Fruit fly (Drosophila melanogaster): Measurements from ENCODE around the gene CG33764.

The CG33764 gene

dm6 chr3L:4288591-4289056 is 21.3 kb upstream of the CG33764 start, which contains the start of gene Hexo1 (continued):
- peak; percentile 31 for TF ChIP-seq CG18262 (tag; optimal IDR thresholded peaks at IDR 0.05)
- peak; percentile 35 for TF ChIP-seq nmo (GFP tag; optimal IDR thresholded peaks at IDR 0.05)
- TF ChIP-seq Sox102F (GFP tag; optimal IDR thresholded peaks at IDR 0.05): peak; percentile 33
- peak; percentile 80 for TF ChIP-seq sug (tag; optimal IDR thresholded peaks at IDR 0.05)
- TF ChIP-seq CG16813 (GFP tag; IDR thresholded peaks at IDR 0.05; ENCODE audit: partially characterized antibody): no peak
- TF ChIP-seq fd102C (GFP tag; optimal IDR thresholded peaks at IDR 0.05): no peak
- TF ChIP-seq wdn (GFP tag; IDR thresholded peaks at IDR 0.05): 0 out of 2 replicates have a peak, but pooled peaks have one; percentile 33
- TF ChIP-seq Bteb2 (GFP tag; optimal IDR thresholded peaks at IDR 0.05): no peak
- TF ChIP-seq CG7987 (GFP tag; optimal IDR thresholded peaks at IDR 0.05): no peak
- no peak for TF ChIP-seq cato (GFP tag; optimal IDR thresholded peaks at IDR 0.05; ENCODE audit: borderline replicate concordance)
- TF ChIP-seq bab2 (GFP tag; optimal IDR thresholded peaks at IDR 0.05): peak; percentile 13
- peak; percentile 2 for TF ChIP-seq CG4854 (GFP tag; optimal IDR thresholded peaks at IDR 0.05)
- peak; percentile 37; the same call in 1 of the 2 replicates for TF ChIP-seq GATAe (GFP tag; conservative IDR thresholded peaks at IDR 0.05)
- TF ChIP-seq org-1 (GFP tag; optimal IDR thresholded peaks at IDR 0.05): no peak
- TF ChIP-seq CG17385 (GFP tag; optimal IDR thresholded peaks at IDR 0.05): peak; percentile 36
- TF ChIP-seq CG31388 (GFP tag; optimal IDR thresholded peaks at IDR 0.05): no peak
- peak; percentile 20; the same call in 1 of the 3 replicates for TF ChIP-seq Dbx (GFP tag; IDR thresholded peaks at IDR 0.05)
- TF ChIP-seq phol (tag; optimal IDR thresholded peaks at IDR 0.05): peak; percentile 10
- peak; percentile 79 for TF ChIP-seq row (GFP tag; IDR thresholded peaks at IDR 0.05)
- TF ChIP-seq CG13894 (tag; optimal IDR thresholded peaks at IDR 0.05): no peak
- TF ChIP-seq pan (optimal IDR thresholded peaks at IDR 0.05): no peak
- peak in 1 of 2 experiments; percentile 36 for TF ChIP-seq pan (GFP tag; optimal IDR thresholded peaks at IDR 0.05 in 1 of 2, IDR thresholded peaks at IDR 0.05 in 1 of 2)
- TF ChIP-seq bsh (GFP tag; optimal IDR thresholded peaks at IDR 0.05): peak; percentile 35 to 58
- TF ChIP-seq HmgZ (tag; optimal IDR thresholded peaks at IDR 0.05): peak; percentile 55
- peak; percentile 56; the same call in 1 of the 3 replicates for TF ChIP-seq ci (GFP tag; IDR thresholded peaks at IDR 0.05)
- no peak for TF ChIP-seq CoRest (tag; optimal IDR thresholded peaks at IDR 0.05)
- peak; percentile 50; the same call in 2 of the 3 replicates for TF ChIP-seq dysf (GFP tag; IDR thresholded peaks at IDR 0.05)
- peak; percentile 15 for TF ChIP-seq mam (GFP tag; optimal IDR thresholded peaks at IDR 0.05)
- TF ChIP-seq unpg (GFP tag; optimal IDR thresholded peaks at IDR 0.05): peak; percentile 36
- no peak for TF ChIP-seq slp2 (GFP tag; optimal IDR thresholded peaks at IDR 0.05)
- no peak for TF ChIP-seq oc (tag; optimal IDR thresholded peaks at IDR 0.05)

dm6 chr3L:4286784-4287183 is 19.5 kb upstream of the CG33764 start, which contains the start of gene TfIIEbeta:
TfIIEbeta (plus strand) TSS chr3L:4287038.
- no peak for TF ChIP-seq CG31224 (GFP tag; IDR thresholded peaks at IDR 0.05)
- TF ChIP-seq lilli (GFP tag; optimal IDR thresholded peaks at IDR 0.05): peak; percentile 13
- TF ChIP-seq eyg (GFP tag; optimal IDR thresholded peaks at IDR 0.05): no peak
- no peak for TF ChIP-seq CG7745 (tag; optimal IDR thresholded peaks at IDR 0.05)
- TF ChIP-seq YL-1 (GFP tag; optimal IDR thresholded peaks at IDR 0.05): peak; percentile 61
- peak; percentile 2 for TF ChIP-seq caup (GFP tag; optimal IDR thresholded peaks at IDR 0.05; ENCODE audit: severe bottlenecking)
- TF ChIP-seq CG31365 (tag; optimal IDR thresholded peaks at IDR 0.05): no peak
- TF ChIP-seq CG32532 (GFP tag; IDR thresholded peaks at IDR 0.05): peak; percentile 63
- no peak for TF ChIP-seq CG31388 (GFP tag; optimal IDR thresholded peaks at IDR 0.05)
- TF ChIP-seq H15 (GFP tag; IDR thresholded peaks at IDR 0.05): no peak
- peak; percentile 44; the same call in 2 of the 3 replicates for TF ChIP-seq ci (GFP tag; IDR thresholded peaks at IDR 0.05)
- TF ChIP-seq CG34224 (GFP tag; IDR thresholded peaks at IDR 0.05; ENCODE audit: partially characterized antibody): no peak
- TF ChIP-seq CG2116 (GFP tag; optimal IDR thresholded peaks at IDR 0.05): peak; percentile 16
- peak; percentile 28 for TF ChIP-seq az2 (GFP tag; optimal IDR thresholded peaks at IDR 0.05)
- TF ChIP-seq CG18011 (GFP tag; optimal IDR thresholded peaks at IDR 0.05): no peak
- TF ChIP-seq zf30C (GFP tag; optimal IDR thresholded peaks at IDR 0.05): no peak
- no peak for TF ChIP-seq cg (GFP tag; optimal IDR thresholded peaks at IDR 0.05)
- peak; percentile 66 for TF ChIP-seq CG17359 (tag; optimal IDR thresholded peaks at IDR 0.05)
- TF ChIP-seq dpn (GFP tag; optimal IDR thresholded peaks at IDR 0.05): peak; percentile 3 to 13
- no peak for TF ChIP-seq twi (tag; optimal IDR thresholded peaks at IDR 0.05)
- no peak for TF ChIP-seq zen (tag; optimal IDR thresholded peaks at IDR 0.05)
